Worm (Caenorhabditis elegans) whole organism, dauer: ENCODE data around the gene sre-9.

Source experiments
- unc-62 ChIP-seq: sonication (generic microtip); optimal IDR thresholded peaks from 2 replicates; lab custom pipeline; 2017; ENCODE audit warnings: missing biosample characterization, missing genetic modification reagents, missing genetic modification characterization

Gene sre-9

DNA sequence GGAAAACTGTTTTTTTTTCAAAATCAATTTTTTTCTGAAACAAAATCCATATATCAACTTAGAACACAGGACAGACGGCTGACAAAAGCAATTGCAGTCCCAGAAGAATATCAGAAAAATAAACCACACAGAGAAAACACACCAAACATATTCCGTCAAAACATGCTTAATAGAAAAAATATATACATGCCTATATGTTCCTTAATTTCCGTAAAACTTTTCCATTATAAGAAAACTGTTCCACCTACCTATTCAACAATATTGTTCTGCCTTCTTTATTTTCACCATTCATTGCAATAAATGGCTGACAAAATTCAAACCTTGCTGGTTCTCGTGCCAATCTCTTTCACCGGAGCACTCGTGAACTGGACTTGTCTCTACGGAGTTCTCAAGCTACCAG is 36.6 kb downstream of the sre-9 start, which contains the start of gene srx-63:
Gene srx-63, plus strand, starts transcription at position 301 of the 400 bp plus-strand sequence.
- no peak for TF ChIP-seq unc-62 (GFP tag; lab: Kevin White, UChicago)

- TF ChIP-seq unc-62 (GFP tag; lab: Kevin White, UChicago), result no peak
Observed at ce11 chrV:3935892-3936478, 41.2 kb downstream of the sre-9 start, which contains the start of gene cyp-35A5. Gene cyp-35A5, plus strand, starts transcription at chrV:3936326.

DNA sequence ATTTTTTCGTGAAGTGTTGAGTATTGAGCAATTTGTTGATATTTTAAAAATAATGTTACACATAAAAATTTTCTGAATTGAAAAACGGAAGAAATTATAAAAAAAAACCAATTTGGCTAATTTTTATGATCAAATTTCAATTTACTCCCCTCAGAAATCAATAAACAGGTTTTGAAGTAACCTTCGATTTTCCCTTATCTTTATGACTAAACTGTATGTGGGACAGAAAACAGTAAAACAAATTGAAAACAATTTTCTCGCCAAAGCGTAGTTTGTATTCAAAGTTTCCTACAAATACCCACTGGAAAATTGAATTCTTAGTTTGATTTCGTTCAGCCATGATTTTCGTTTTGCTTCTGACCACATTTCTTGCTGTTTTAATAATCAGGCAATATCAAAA is 44.0 kb downstream of the sre-9 start, which contains the start of gene cyp-35B1:
Gene cyp-35B1, plus strand, starts transcription at position 244 of the 400 bp plus-strand sequence.
- no peak for TF ChIP-seq unc-62 (GFP tag; lab: Kevin White, UChicago)

ce11 chrV:3941860-3942259 is 47.1 kb downstream of the sre-9 start, which contains the start of gene cyp-35B2:
Gene cyp-35B2, plus strand, starts transcription at chrV:3942160.
- no peak for TF ChIP-seq unc-62 (GFP tag; lab: Kevin White, UChicago)

DNA sequence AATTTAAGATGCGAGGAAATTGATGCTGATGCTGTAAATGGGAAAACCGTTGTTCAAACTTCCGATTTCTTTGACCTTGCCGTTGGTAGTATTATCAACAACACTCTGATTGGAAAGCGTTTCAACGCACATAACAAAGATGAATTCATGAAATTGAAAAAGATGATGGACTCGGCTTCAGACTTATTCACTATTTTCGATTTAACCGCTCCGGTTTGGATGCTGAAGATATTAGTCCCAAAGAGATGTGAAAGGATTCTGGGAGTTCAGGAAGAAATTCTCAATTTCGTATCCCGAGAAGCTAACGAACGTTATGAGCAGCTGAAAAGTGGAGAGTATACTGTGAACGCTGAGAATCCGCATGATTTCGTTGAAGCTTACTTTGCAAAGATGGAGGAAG is 48.6 kb downstream of the sre-9 start:
- no peak for TF ChIP-seq unc-62 (GFP tag; lab: Kevin White, UChicago)

- TF ChIP-seq unc-62 (GFP tag; lab: Kevin White, UChicago), result no peak
Observed at ce11 chrV:3945053-3945452, 50.3 kb downstream of the sre-9 start, which contains the start of gene cyp-35B3. Gene cyp-35B3, plus strand, starts transcription at chrV:3945353.
